Worm (Caenorhabditis elegans): ENCODE results near the gene M176.9.

DNA sequence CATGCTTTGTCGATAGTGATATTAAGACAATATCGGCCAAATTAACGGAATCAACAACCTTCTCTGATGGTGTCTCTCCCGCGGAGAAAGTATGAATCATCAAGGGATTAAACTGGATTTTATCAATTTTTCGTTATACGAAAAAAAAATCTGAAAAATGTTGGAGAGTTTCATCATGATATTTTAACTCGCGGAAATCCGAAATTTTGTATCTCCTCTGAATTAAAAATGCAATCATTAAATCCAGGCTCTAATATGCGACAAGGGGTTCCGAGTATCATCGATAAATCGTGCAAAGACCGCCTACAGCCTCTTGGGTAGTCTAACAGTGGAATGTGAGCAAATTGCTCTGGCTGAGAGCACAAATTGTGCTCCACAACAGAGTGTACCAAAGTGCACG lies 34.2 kb downstream of the M176.9 start, which contains the start of gene C06C3.10:
- TF ChIP-seq cog-1 (tag; optimal IDR thresholded peaks at IDR 0.05) (no peak), flt-1 (GFP tag; IDR thresholded peaks at IDR 0.05) (no peak), med-1 (GFP tag; optimal IDR thresholded peaks at IDR 0.05; ENCODE audit: insufficient read depth) (no peak), ztf-23 (GFP tag; IDR thresholded peaks at IDR 0.05) (no peak), klf-2 (GFP tag; conservative IDR thresholded peaks at IDR 0.05) (no peak), ztf-29 (GFP tag; IDR thresholded peaks at IDR 0.05) (no peak), tab-1 (GFP tag; IDR thresholded peaks at IDR 0.05) (no peak), T22C8.4 (GFP tag; IDR thresholded peaks at IDR 0.05) (no peak), ref-1 (GFP tag; conservative IDR thresholded peaks at IDR 0.05) (no peak)
